Fruit fly (Drosophila melanogaster): ENCODE results near the gene Sec61gamma.

Gene Sec61gamma

DNA sequence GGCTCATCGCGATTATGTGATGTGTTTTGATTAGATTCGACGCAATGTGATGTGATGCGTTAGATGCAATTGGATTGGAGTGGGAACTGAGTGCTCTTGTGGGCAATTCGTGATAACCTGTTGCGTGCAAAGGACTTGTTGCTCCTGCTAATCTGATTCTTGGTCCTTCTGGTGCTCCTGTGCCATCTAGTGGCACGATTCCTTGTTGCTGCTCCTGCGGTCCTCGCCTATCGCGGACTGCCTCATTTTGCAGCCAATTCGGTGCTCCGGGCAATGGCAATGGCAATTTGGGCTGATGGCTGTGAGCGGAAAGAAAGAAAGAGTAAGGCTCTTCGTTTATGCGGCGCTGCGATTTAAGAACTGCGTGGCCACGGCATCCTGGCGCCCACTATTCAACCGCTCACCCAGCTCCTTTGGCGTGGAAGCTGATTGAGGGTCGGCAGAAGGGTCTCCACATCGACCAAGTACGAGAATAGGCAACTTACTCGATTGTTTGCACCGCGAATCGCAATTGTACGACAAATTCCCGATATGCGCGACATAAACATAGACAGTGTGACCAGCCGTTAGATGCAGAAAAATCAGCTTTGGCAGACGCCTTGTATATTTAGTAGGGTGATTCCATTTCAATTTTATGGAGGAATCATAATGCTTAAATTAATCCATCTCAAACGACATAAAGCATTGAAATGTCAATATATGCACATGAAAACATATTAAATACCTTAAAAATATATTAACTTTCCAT, 50.0 kb downstream of the Sec61gamma start, which contains the start of gene Mer (continued):
- peak; percentile 72 for TF ChIP-seq CG11294 (GFP tag; IDR thresholded peaks at IDR 0.05)
- peak; percentile 80 for TF ChIP-seq CG16779 (tag; optimal IDR thresholded peaks at IDR 0.05)
- peak; percentile 87 for TF ChIP-seq CG3919 (GFP tag; optimal IDR thresholded peaks at IDR 0.05)
- TF ChIP-seq CG31627 (GFP tag; optimal IDR thresholded peaks at IDR 0.05) = peak; percentile 88
- TF ChIP-seq salr (GFP tag; optimal IDR thresholded peaks at IDR 0.05) = peak in 1 of 2 experiments; percentile 72
- peak; percentile 78 for TF ChIP-seq CG34406 (GFP tag; optimal IDR thresholded peaks at IDR 0.05)
- peak; percentile 82 for TF ChIP-seq Ets96B (tag; optimal IDR thresholded peaks at IDR 0.05)
- no peak for TF ChIP-seq CG4318 (GFP tag; optimal IDR thresholded peaks at IDR 0.05)
- TF ChIP-seq Sox15 (GFP tag; optimal IDR thresholded peaks at IDR 0.05) = peak; percentile 73
- peak; percentile 87 for TF ChIP-seq CG6792 (GFP tag; optimal IDR thresholded peaks at IDR 0.05)
- peak; percentile 18 for TF ChIP-seq Met (GFP tag; optimal IDR thresholded peaks at IDR 0.05)
- TF ChIP-seq ss (GFP tag; optimal IDR thresholded peaks at IDR 0.05) = peak; percentile 81 to 85
- TF ChIP-seq vri (GFP tag; optimal IDR thresholded peaks at IDR 0.05) = no peak
- peak; percentile 51 for TF ChIP-seq fd85E (GFP tag; optimal IDR thresholded peaks at IDR 0.05)
- TF ChIP-seq CG6808 (GFP tag; optimal IDR thresholded peaks at IDR 0.05) = peak; percentile 84
- TF ChIP-seq Eip93F (GFP tag; optimal IDR thresholded peaks at IDR 0.05) = peak; percentile 62
- TF ChIP-seq CG6163 (GFP tag; IDR thresholded peaks at IDR 0.05) = peak; percentile 91
- TF ChIP-seq spab (GFP tag; optimal IDR thresholded peaks at IDR 0.05) = peak; percentile 65
- peak; percentile 84 for TF ChIP-seq OdsH (GFP tag; optimal IDR thresholded peaks at IDR 0.05)
- peak; percentile 59 for TF ChIP-seq CG11762 (GFP tag; optimal IDR thresholded peaks at IDR 0.05; ENCODE audit: insufficient read depth)
- peak; percentile 76 for TF ChIP-seq Ets21C (GFP tag; optimal IDR thresholded peaks at IDR 0.05)
- peak; percentile 92 for TF ChIP-seq lz (GFP tag; optimal IDR thresholded peaks at IDR 0.05)
- peak; percentile 88 for TF ChIP-seq esn (GFP tag; optimal IDR thresholded peaks at IDR 0.05)
- TF ChIP-seq Lpt (GFP tag; optimal IDR thresholded peaks at IDR 0.05) = peak; percentile 84
- peak; percentile 92 for TF ChIP-seq CG7368 (GFP tag; optimal IDR thresholded peaks at IDR 0.05)
- TF ChIP-seq CG8319 (GFP tag; optimal IDR thresholded peaks at IDR 0.05) = peak; percentile 69
- peak; percentile 82 for TF ChIP-seq CG10669 (GFP tag; optimal IDR thresholded peaks at IDR 0.05)
- peak; percentile 88 for TF ChIP-seq Sox14 (GFP tag; optimal IDR thresholded peaks at IDR 0.05)
- TF ChIP-seq Eip78C (GFP tag) = peak; percentile 94
- TF ChIP-seq Eip75B (GFP tag; optimal IDR thresholded peaks at IDR 0.05) = peak; percentile 83
- peak; percentile 79 for TF ChIP-seq dac (GFP tag; optimal IDR thresholded peaks at IDR 0.05)
- peak; percentile 91 for TF ChIP-seq net (GFP tag; optimal IDR thresholded peaks at IDR 0.05)
- peak; percentile 80 for TF ChIP-seq CG8632 (GFP tag; optimal IDR thresholded peaks at IDR 0.05)
